Worm (Caenorhabditis elegans) whole organism, young adult: Measurements from ENCODE around the gene F56D2.3.

ENCODE experiments used
- C17E4.6 ChIP-seq: fragments of 200-800 bp; sonication (Bioruptor generic); IDR thresholded peaks from 2 replicates; pipeline ENCODE4 v1.3.6; 2022; ENCODE audit warnings: missing genetic modification reagents, missing genetic modification characterization, missing compliant biosample characterization
- F49E8.2 ChIP-seq: sonication (generic microtip); optimal IDR thresholded peaks from 3 replicates; lab custom pipeline; 2017; ENCODE audit warnings: missing genetic modification characterization, mild to moderate bottlenecking, missing compliant biosample characterization, antibody characterized with exemption, moderate library complexity; ENCODE audit not compliant: insufficient read depth
- Y53F4B.3 ChIP-seq: fragments of 200-800 bp; sonication (Bioruptor generic); IDR thresholded peaks from 2 replicates; pipeline ENCODE4 v1.3.6; 2022; ENCODE audit warnings: missing genetic modification reagents, missing genetic modification characterization, missing compliant biosample characterization
- Y79H2A.3 ChIP-seq: fragments of 200-800 bp; sonication (Bioruptor generic); conservative IDR thresholded peaks from 2 replicates; pipeline ENCODE4 v1.3.6; 2022; ENCODE audit warnings: missing genetic modification reagents, missing genetic modification characterization, missing compliant biosample characterization
- ama-1 ChIP-seq, 3 experiments: fragments of 150-350 bp in 1 of 3; sonication (generic microtip) in 2 of 3; optimal IDR thresholded peaks; 2 replicates each; lab custom pipeline; 2014 to 2018; ENCODE audit warnings: missing biosample characterization in 2 of 3, missing genetic modification characterization in 2 of 3, missing genetic modification reagents in 2 of 3
- cebp-2 ChIP-seq: fragments of 200-800 bp; sonication (Bioruptor generic); IDR thresholded peaks from 2 replicates; pipeline ENCODE4 v1.3.6; 2022; ENCODE audit warnings: missing genetic modification characterization, missing compliant biosample characterization
- ceh-27 ChIP-seq: fragments of 200-800 bp; sonication (Bioruptor generic); optimal IDR thresholded peaks from 2 replicates; lab custom pipeline; 2018; ENCODE audit warnings: mild to moderate bottlenecking, missing genetic modification characterization, moderate library complexity, missing compliant biosample characterization
- lag-1 ChIP-seq: fragments of 200-800 bp; sonication (Bioruptor generic); IDR thresholded peaks from 2 replicates; pipeline ENCODE4 v1.3.6; 2022; ENCODE audit warnings: missing genetic modification reagents, missing genetic modification characterization, missing compliant biosample characterization
- lin-35 ChIP-seq, 3 experiments: fragments of 150-350 bp in 2 of 3; sonication (generic microtip) in 1 of 3; optimal IDR thresholded peaks; 2 replicates each; lab custom pipeline; 2014 to 2018; ENCODE audit warnings: missing biosample characterization in 3 of 3, missing genetic modification characterization in 3 of 3, missing genetic modification reagents in 3 of 3
- madf-10 ChIP-seq: sonication (generic microtip); optimal IDR thresholded peaks from 2 replicates; lab custom pipeline; 2016; ENCODE audit warnings: mild to moderate bottlenecking, missing genetic modification characterization, missing compliant biosample characterization
- nhr-90 ChIP-seq: sonication (generic microtip); optimal IDR thresholded peaks from 2 replicates; lab custom pipeline; 2016; ENCODE audit warnings: missing genotype, mild to moderate bottlenecking, missing genetic modification characterization, missing compliant biosample characterization
- sea-2 ChIP-seq: fragments of 200-800 bp; sonication (Bioruptor generic); IDR thresholded peaks from 2 replicates; pipeline ENCODE4 v1.3.6; 2022; ENCODE audit warnings: missing genetic modification characterization, missing compliant biosample characterization
- unc-62 ChIP-seq: fragments of 150-350 bp; optimal IDR thresholded peaks from 2 replicates; lab custom pipeline; 2014; ENCODE audit warnings: missing biosample characterization, missing genetic modification reagents, missing genetic modification characterization
- ztf-25 ChIP-seq: fragments of 200-800 bp; sonication (Bioruptor generic); IDR thresholded peaks from 2 replicates; pipeline ENCODE4 v1.3.6; 2022; ENCODE audit warnings: missing genetic modification reagents, missing genetic modification characterization, missing compliant biosample characterization

DNA sequence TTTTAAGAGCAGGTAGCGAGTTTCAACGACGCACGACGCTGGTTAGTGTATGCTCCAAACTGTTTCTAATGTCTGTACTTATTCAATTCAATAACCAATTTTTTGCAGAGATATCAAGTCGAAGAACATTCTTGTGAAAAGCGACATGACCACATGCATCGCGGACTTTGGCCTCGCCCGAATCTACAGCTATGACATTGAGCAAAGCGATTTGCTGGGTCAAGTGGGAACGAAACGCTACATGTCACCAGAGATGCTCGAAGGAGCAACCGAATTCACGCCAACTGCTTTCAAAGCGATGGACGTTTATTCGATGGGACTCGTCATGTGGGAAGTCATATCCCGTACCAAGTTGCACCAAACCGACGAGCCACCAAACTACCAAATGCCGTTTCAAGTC lies 45.6 kb downstream of the F56D2.3 start:
- TF ChIP-seq ama-1 (optimal IDR thresholded peaks at IDR 0.05; lab: Kevin White, UChicago) (no peak), ama-1 (GFP tag; optimal IDR thresholded peaks at IDR 0.05; lab: Kevin White, UChicago) (no peak), sea-2 (GFP tag; lab: Robert Waterston, UW) (no peak), nhr-90 (tag; lab: Kevin White, UChicago) (no peak), lag-1 (no peak), Y79H2A.3 (GFP tag; lab: Robert Waterston, UW) (no peak), unc-62 (GFP tag; lab: Kevin White, UChicago) (no peak), C17E4.6 (no peak), Y53F4B.3 (no peak), ceh-27 (GFP tag; lab: Kevin White, UChicago) (no peak), cebp-2 (no peak), F49E8.2 (no peak), madf-10 (tag; lab: Kevin White, UChicago) (no peak), lin-35 (GFP tag; optimal IDR thresholded peaks at IDR 0.05; lab: Kevin White, UChicago) (no peak), ztf-25 (GFP tag; lab: Robert Waterston, UW) (no peak)
